Fruit fly (Drosophila melanogaster): Measurements from ENCODE around the gene CG5653.

- TF ChIP-seq CG12605 (GFP tag; IDR thresholded peaks at IDR 0.05) (no peak), CG17806 (tag; optimal IDR thresholded peaks at IDR 0.05) (no peak), EcR (GFP tag; optimal IDR thresholded peaks at IDR 0.05) (no peak), CG15710 (tag; optimal IDR thresholded peaks at IDR 0.05) (no peak), CG32121 (GFP tag; IDR thresholded peaks at IDR 0.05) (no peak), CG8301 (tag; optimal IDR thresholded peaks at IDR 0.05) (no peak), Ets98B (GFP tag; IDR thresholded peaks at IDR 0.05) (no peak)
Measured at dm6 chr3L:8931916-8932315, 34.3 kb downstream of the CG5653 start.
